Worm (Caenorhabditis elegans) whole organism, young adult: Measurements from ENCODE around the gene cpna-3.
A peak's percentile ranks its signal among the peaks of the same experiment; 100 is the strongest.

Experiments
- B0261.1 ChIP-seq: sonication (generic microtip); optimal IDR thresholded peaks from 2 replicates; lab custom pipeline; 2016; ENCODE audit warnings: mild to moderate bottlenecking, missing genetic modification characterization, moderate library complexity, missing compliant biosample characterization
- C06A6.2 ChIP-seq: fragments of 200-800 bp; sonication (Bioruptor generic); conservative IDR thresholded peaks from 2 replicates; pipeline ENCODE4 v1.3.6; 2022; ENCODE audit warnings: missing genetic modification characterization, missing compliant biosample characterization
- D2030.7 ChIP-seq: fragments of 200-800 bp; sonication (Bioruptor generic); IDR thresholded peaks from 2 replicates; pipeline ENCODE4 v1.3.6; 2022; ENCODE audit warnings: missing genetic modification reagents, missing genetic modification characterization, missing compliant biosample characterization
- F33H1.4 ChIP-seq: fragments of 200-800 bp; sonication (Bioruptor generic); IDR thresholded peaks from 2 replicates; pipeline ENCODE4 v1.3.6; 2022; ENCODE audit warnings: missing genetic modification reagents, missing genetic modification characterization, missing compliant biosample characterization
- F52B5.7 ChIP-seq: sonication (generic microtip); optimal IDR thresholded peaks from 2 replicates; lab custom pipeline; 2016; ENCODE audit warnings: mild to moderate bottlenecking, missing genetic modification characterization, missing compliant biosample characterization
- F57A8.1 ChIP-seq: fragments of 200-800 bp; sonication (Bioruptor generic); optimal IDR thresholded peaks from 2 replicates; lab custom pipeline; 2018; ENCODE audit warnings: mild to moderate bottlenecking, missing genetic modification characterization, moderate library complexity, missing compliant biosample characterization
- F57C9.4 ChIP-seq: sonication (generic microtip); optimal IDR thresholded peaks from 2 replicates; lab custom pipeline; 2017; ENCODE audit warnings: mild to moderate bottlenecking, missing genetic modification characterization, missing compliant biosample characterization
- Y67H2A.10 ChIP-seq: fragments of 200-800 bp; sonication (Bioruptor generic); conservative IDR thresholded peaks from 2 replicates; pipeline ENCODE4 v1.3.6; 2022; ENCODE audit warnings: missing genetic modification reagents, missing genetic modification characterization, missing compliant biosample characterization
- Y95B8A.8 ChIP-seq: fragments of 200-800 bp; sonication (Bioruptor generic); IDR thresholded peaks from 2 replicates; pipeline ENCODE4 v1.3.6; 2022; ENCODE audit warnings: missing genetic modification reagents, missing genetic modification characterization, missing compliant biosample characterization
- ZK185.1 ChIP-seq: sonication (generic microtip); optimal IDR thresholded peaks from 2 replicates; lab custom pipeline; 2016; ENCODE audit warnings: mild to moderate bottlenecking, missing genetic modification characterization, missing compliant biosample characterization; ENCODE audit not compliant: poor library complexity, severe bottlenecking
- aptf-2 ChIP-seq: fragments of 200-800 bp; sonication (Bioruptor generic); conservative IDR thresholded peaks from 2 replicates; pipeline ENCODE4 v1.3.6; 2022; ENCODE audit warnings: missing genetic modification reagents, missing genetic modification characterization, missing compliant biosample characterization
- atf-7 ChIP-seq: sonication (generic microtip); optimal IDR thresholded peaks from 2 replicates; lab custom pipeline; 2017; ENCODE audit warnings: mild to moderate bottlenecking, missing genetic modification characterization, missing compliant biosample characterization
- athp-1 ChIP-seq: sonication (generic microtip); optimal IDR thresholded peaks from 2 replicates; lab custom pipeline; 2017; ENCODE audit warnings: mild to moderate bottlenecking, missing genetic modification characterization, missing compliant biosample characterization
- attf-3 ChIP-seq: fragments of 200-800 bp; sonication (Bioruptor generic); conservative IDR thresholded peaks from 2 replicates; pipeline ENCODE4 v1.3.6; 2022; ENCODE audit warnings: missing genetic modification reagents, missing genetic modification characterization, missing compliant biosample characterization
- bed-2 ChIP-seq: fragments of 200-800 bp; sonication (Bioruptor generic); IDR thresholded peaks from 2 replicates; pipeline ENCODE4 v1.3.6; 2022; ENCODE audit warnings: missing genetic modification reagents, missing genetic modification characterization, missing compliant biosample characterization
- cebp-1 ChIP-seq, 2 experiments: fragments of 200-800 bp in 1 of 2; sonication (Bioruptor generic) in 1 of 2; sonication (generic microtip) in 1 of 2; IDR thresholded peaks in 1 of 2; optimal IDR thresholded peaks in 1 of 2; 2 replicates each; pipeline versions ENCODE4 v1.3.6 to Lab custom; 2017 to 2022; ENCODE audit warnings: missing compliant biosample characterization in 2 of 2, missing genetic modification characterization in 2 of 2, mild to moderate bottlenecking in 1 of 2, missing genetic modification reagents in 1 of 2, moderate library complexity in 1 of 2
- ceh-100 ChIP-seq: fragments of 200-800 bp; sonication (Bioruptor generic); IDR thresholded peaks from 2 replicates; pipeline ENCODE4 v1.3.6; 2022; ENCODE audit warnings: missing genetic modification reagents, missing genetic modification characterization, missing compliant biosample characterization
- ceh-27 ChIP-seq: fragments of 200-800 bp; sonication (Bioruptor generic); optimal IDR thresholded peaks from 2 replicates; lab custom pipeline; 2018; ENCODE audit warnings: mild to moderate bottlenecking, missing genetic modification characterization, moderate library complexity, missing compliant biosample characterization
- ceh-58 ChIP-seq: fragments of 200-800 bp; sonication (Bioruptor generic); IDR thresholded peaks from 2 replicates; pipeline ENCODE4 v1.3.6; 2022; ENCODE audit warnings: missing genetic modification characterization, missing compliant biosample characterization
- ceh-91 ChIP-seq: fragments of 200-800 bp; sonication (Bioruptor generic); IDR thresholded peaks from 2 replicates; pipeline ENCODE4 v1.3.6; 2022; ENCODE audit warnings: missing genetic modification reagents, missing genetic modification characterization, missing compliant biosample characterization
- chd-7 ChIP-seq: sonication (generic microtip); optimal IDR thresholded peaks from 2 replicates; lab custom pipeline; 2016; ENCODE audit warnings: mild to moderate bottlenecking, missing genetic modification characterization, moderate library complexity, missing compliant biosample characterization
- dox-1 ChIP-seq: fragments of 200-800 bp; sonication (Bioruptor generic); IDR thresholded peaks from 2 replicates; pipeline ENCODE4 v1.3.6; 2022; ENCODE audit warnings: missing genetic modification reagents, missing genetic modification characterization, missing compliant biosample characterization
- efl-1 ChIP-seq: fragments of 150-350 bp; optimal IDR thresholded peaks from 2 replicates; lab custom pipeline; 2014; ENCODE audit warnings: missing biosample characterization, missing genetic modification reagents, missing genetic modification characterization
- egrh-3 ChIP-seq: fragments of 200-800 bp; sonication (Bioruptor generic); IDR thresholded peaks from 2 replicates; pipeline ENCODE4 v1.3.6; 2022; ENCODE audit warnings: missing genetic modification reagents, missing genetic modification characterization, missing compliant biosample characterization
- ekl-4 ChIP-seq: fragments of 200-800 bp; sonication (Bioruptor generic); IDR thresholded peaks from 2 replicates; pipeline ENCODE4 v1.3.6; 2022; ENCODE audit warnings: missing genetic modification reagents, missing genetic modification characterization, missing compliant biosample characterization
- hlh-12 ChIP-seq: sonication (generic microtip); optimal IDR thresholded peaks from 2 replicates; lab custom pipeline; 2016; ENCODE audit warnings: missing genetic modification characterization, missing compliant biosample characterization
- hmg-1.2 ChIP-seq: fragments of 200-800 bp; sonication (Bioruptor generic); IDR thresholded peaks from 2 replicates; pipeline ENCODE4 v1.3.6; 2022; ENCODE audit warnings: missing genetic modification reagents, missing genetic modification characterization, missing compliant biosample characterization
- hsf-1 ChIP-seq: fragments of 200-800 bp; sonication (Bioruptor generic); IDR thresholded peaks from 2 replicates; pipeline ENCODE4 v1.3.6; 2022; ENCODE audit warnings: missing genetic modification reagents, missing genetic modification characterization, missing compliant biosample characterization
- lag-1 ChIP-seq: fragments of 200-800 bp; sonication (Bioruptor generic); IDR thresholded peaks from 2 replicates; pipeline ENCODE4 v1.3.6; 2022; ENCODE audit warnings: missing genetic modification reagents, missing genetic modification characterization, missing compliant biosample characterization
- let-526 ChIP-seq: fragments of 200-800 bp; sonication (Bioruptor generic); IDR thresholded peaks from 2 replicates; pipeline ENCODE4 v1.3.6; 2022; ENCODE audit warnings: missing genetic modification reagents, missing genetic modification characterization, missing compliant biosample characterization
- lin-35 ChIP-seq, 3 experiments: fragments of 150-350 bp in 2 of 3; sonication (generic microtip) in 1 of 3; optimal IDR thresholded peaks; 2 replicates each; lab custom pipeline; 2014 to 2018; ENCODE audit warnings: missing biosample characterization in 3 of 3, missing genetic modification characterization in 3 of 3, missing genetic modification reagents in 3 of 3
- lin-54 ChIP-seq: fragments of 200-800 bp; sonication (Bioruptor generic); optimal IDR thresholded peaks from 2 replicates; lab custom pipeline; 2018; ENCODE audit warnings: mild to moderate bottlenecking, missing genetic modification characterization, missing compliant biosample characterization
- lsl-1 ChIP-seq: fragments of 200-800 bp; sonication (Bioruptor generic); optimal IDR thresholded peaks from 2 replicates; lab custom pipeline; 2018; ENCODE audit warnings: mild to moderate bottlenecking, missing genetic modification characterization, moderate library complexity, missing compliant biosample characterization
- madf-10 ChIP-seq: sonication (generic microtip); optimal IDR thresholded peaks from 2 replicates; lab custom pipeline; 2016; ENCODE audit warnings: mild to moderate bottlenecking, missing genetic modification characterization, missing compliant biosample characterization
- madf-6 ChIP-seq: fragments of 200-800 bp; sonication (Bioruptor generic); IDR thresholded peaks from 2 replicates; pipeline ENCODE4 v1.3.6; 2022; ENCODE audit warnings: missing genetic modification reagents, missing genetic modification characterization, missing compliant biosample characterization
- mcd-1 ChIP-seq: fragments of 200-800 bp; sonication (Bioruptor generic); IDR thresholded peaks from 2 replicates; pipeline ENCODE4 v1.3.6; 2022; ENCODE audit warnings: missing genetic modification reagents, missing genetic modification characterization, missing compliant biosample characterization
- nhr-80 ChIP-seq: sonication (generic microtip); optimal IDR thresholded peaks from 2 replicates; lab custom pipeline; 2016; ENCODE audit warnings: missing genetic modification characterization, missing compliant biosample characterization
- pha-4 ChIP-seq: fragments of 150-350 bp; sonication (generic microtip); optimal IDR thresholded peaks from 2 replicates; lab custom pipeline; 2014; ENCODE audit warnings: missing biosample characterization, missing genetic modification reagents, missing genetic modification characterization
- rcor-1 ChIP-seq: fragments of 200-800 bp; sonication (Bioruptor generic); IDR thresholded peaks from 2 replicates; pipeline ENCODE4 v1.3.6; 2022; ENCODE audit warnings: missing genetic modification reagents, missing genetic modification characterization, missing compliant biosample characterization
- sea-2 ChIP-seq: fragments of 200-800 bp; sonication (Bioruptor generic); IDR thresholded peaks from 2 replicates; pipeline ENCODE4 v1.3.6; 2022; ENCODE audit warnings: missing genetic modification characterization, missing compliant biosample characterization
- snpc-3.4 ChIP-seq: sonication (generic microtip); optimal IDR thresholded peaks from 2 replicates; lab custom pipeline; 2017; ENCODE audit warnings: missing genetic modification characterization, mild to moderate bottlenecking, missing compliant biosample characterization, antibody characterized with exemption, moderate library complexity, missing genotype, missing genetic modification reagents
- tbx-9 ChIP-seq: sonication (generic microtip); optimal IDR thresholded peaks from 2 replicates; lab custom pipeline; 2016; ENCODE audit warnings: borderline replicate concordance, missing genetic modification characterization, inconsistent platforms, missing compliant biosample characterization
- unc-130 ChIP-seq: sonication (generic microtip); optimal IDR thresholded peaks from 2 replicates; lab custom pipeline; 2016; ENCODE audit warnings: missing genetic modification reagents, missing genetic modification characterization, missing compliant biosample characterization
- zim-3 ChIP-seq: sonication (generic microtip); optimal IDR thresholded peaks from 2 replicates; lab custom pipeline; 2017; ENCODE audit warnings: mild to moderate bottlenecking, missing genetic modification characterization, moderate library complexity, missing compliant biosample characterization
- ztf-25 ChIP-seq: fragments of 200-800 bp; sonication (Bioruptor generic); IDR thresholded peaks from 2 replicates; pipeline ENCODE4 v1.3.6; 2022; ENCODE audit warnings: missing genetic modification reagents, missing genetic modification characterization, missing compliant biosample characterization

Gene cpna-3

ce11 chrIV:9074244-9074723, 22.4 kb upstream of the cpna-3 start, which contains the start of gene mppb-1 (continued):
- TF ChIP-seq lsl-1 (GFP tag; lab: Kevin White, UChicago), result peak; percentile 52
- TF ChIP-seq lin-35 (GFP tag; optimal IDR thresholded peaks at IDR 0.05; lab: Kevin White, UChicago), result peak; percentile 20 to 92 (median 48)
- peak; percentile 96 for TF ChIP-seq lin-54 (GFP tag; lab: Kevin White, UChicago)
- peak; percentile 58 for TF ChIP-seq F33H1.4
- peak; percentile 51 for TF ChIP-seq ekl-4
- peak; percentile 84 for TF ChIP-seq ceh-27
- TF ChIP-seq pha-4 (tag; lab: Kevin White, UChicago), result no peak
- peak; percentile 83 for TF ChIP-seq madf-10 (tag; lab: Kevin White, UChicago)
- TF ChIP-seq hlh-12, result peak; percentile 1
- no peak for TF ChIP-seq tbx-9
- 0 out of 2 replicates have a peak, but pooled peaks have one; percentile 30 for TF ChIP-seq ceh-91 (GFP tag; lab: Robert Waterston, UW)
- peak; percentile 82 for TF ChIP-seq aptf-2 (GFP tag; lab: Robert Waterston, UW)
- TF ChIP-seq F52B5.7 (tag; lab: Kevin White, UChicago), result peak; percentile 33
- peak; percentile 51; the same call in 1 of the 2 replicates for TF ChIP-seq madf-6 (GFP tag; lab: Robert Waterston, UW)
- peak; percentile 60 for TF ChIP-seq rcor-1 (GFP tag; lab: Robert Waterston, UW)
- no peak for TF ChIP-seq C06A6.2 (GFP tag; lab: Robert Waterston, UW)
- no peak for TF ChIP-seq Y95B8A.8
- peak; percentile 96 for TF ChIP-seq ZK185.1 (tag; lab: Kevin White, UChicago)
- peak; percentile 80 for TF ChIP-seq cebp-1 (GFP tag; IDR thresholded peaks at IDR 0.05; lab: Robert Waterston, UW)
- peak; percentile 89 for TF ChIP-seq cebp-1 (tag; optimal IDR thresholded peaks at IDR 0.05; lab: Kevin White, UChicago)
- TF ChIP-seq hsf-1, result 0 out of 2 replicates have a peak, but pooled peaks have one; percentile 38
- TF ChIP-seq nhr-80, result peak; percentile 1
- TF ChIP-seq ztf-25, result no peak
- peak; percentile 13; the same call in 1 of the 2 replicates for TF ChIP-seq Y67H2A.10
- TF ChIP-seq lag-1, result no peak
- no peak for TF ChIP-seq F57A8.1 (GFP tag; lab: Kevin White, UChicago)
- TF ChIP-seq sea-2 (GFP tag; lab: Robert Waterston, UW), result no peak
- peak; percentile 74 for TF ChIP-seq dox-1
- peak; percentile 28 for TF ChIP-seq snpc-3.4 (tag; lab: Kevin White, UChicago)
- peak; percentile 14 for TF ChIP-seq athp-1 (tag; lab: Kevin White, UChicago)
- TF ChIP-seq efl-1 (GFP tag; lab: Kevin White, UChicago), result peak; percentile 74
- TF ChIP-seq hmg-1.2 (GFP tag; lab: Robert Waterston, UW), result peak; percentile 25; the same call in 1 of the 2 replicates
- 0 out of 2 replicates have a peak, but pooled peaks have one; percentile 62 for TF ChIP-seq let-526 (GFP tag; lab: Robert Waterston, UW)
- peak; percentile 50; the same call in 1 of the 2 replicates for TF ChIP-seq ceh-100 (GFP tag; lab: Robert Waterston, UW)
- no peak for TF ChIP-seq egrh-3 (GFP tag; lab: Robert Waterston, UW)
- TF ChIP-seq attf-3 (GFP tag; lab: Robert Waterston, UW), result peak; percentile 75
- peak; percentile 28 for TF ChIP-seq atf-7 (tag; lab: Kevin White, UChicago)
- TF ChIP-seq chd-7 (tag; lab: Kevin White, UChicago), result peak; percentile 39
- no peak for TF ChIP-seq F57C9.4 (tag; lab: Kevin White, UChicago)
- TF ChIP-seq bed-2 (GFP tag; lab: Robert Waterston, UW), result peak; percentile 85
- TF ChIP-seq mcd-1 (GFP tag; lab: Robert Waterston, UW), result peak; percentile 72
- peak; percentile 20 for TF ChIP-seq B0261.1 (tag; lab: Kevin White, UChicago)
- peak; percentile 44 for TF ChIP-seq zim-3 (tag; lab: Kevin White, UChicago)
- TF ChIP-seq D2030.7, result peak; percentile 40; the same call in 1 of the 2 replicates
- TF ChIP-seq unc-130 (GFP tag; lab: Kevin White, UChicago), result peak; percentile 92
- TF ChIP-seq ceh-58, result no peak
